Worm (Caenorhabditis elegans) whole organism, early embryonic: ENCODE results near the gene F07A11.4.

ENCODE experiments used
- B0310.2 ChIP-seq: sonication (generic microtip); optimal IDR thresholded peaks from 2 replicates; lab custom pipeline; 2016; ENCODE audit warnings: mild to moderate bottlenecking, missing genetic modification characterization, missing compliant biosample characterization
- aly-1 ChIP-seq: sonication (generic microtip); optimal IDR thresholded peaks from 2 replicates; lab custom pipeline; 2016; ENCODE audit warnings: missing genetic modification characterization, missing compliant biosample characterization
- ama-1 ChIP-seq: fragments of 150-350 bp; optimal IDR thresholded peaks from 2 replicates; lab custom pipeline; 2014
- ceh-36 ChIP-seq: sonication (generic microtip); optimal IDR thresholded peaks from 2 replicates; lab custom pipeline; 2016; ENCODE audit warnings: missing genetic modification characterization, inconsistent platforms, missing compliant biosample characterization
- flt-1 ChIP-seq: fragments of 200-800 bp; sonication (Bioruptor generic); IDR thresholded peaks from 2 replicates; pipeline ENCODE4 v1.3.6; 2022; ENCODE audit warnings: missing genetic modification characterization, missing compliant biosample characterization
- hmg-4 ChIP-seq: fragments of 200-800 bp; sonication (Bioruptor generic); optimal IDR thresholded peaks from 2 replicates; lab custom pipeline; 2018; ENCODE audit warnings: mild to moderate bottlenecking, missing genetic modification characterization, missing compliant biosample characterization
- hnd-1 ChIP-seq: sonication (generic microtip); optimal IDR thresholded peaks from 2 replicates; lab custom pipeline; 2016; ENCODE audit warnings: missing genetic modification characterization, missing compliant biosample characterization
- sea-1 ChIP-seq: fragments of 200-800 bp; sonication (Bioruptor generic); conservative IDR thresholded peaks from 2 replicates; pipeline ENCODE4 v1.3.6; 2022; ENCODE audit warnings: missing genetic modification characterization, missing compliant biosample characterization
- tbx-37 ChIP-seq: fragments of 200-800 bp; sonication (Bioruptor generic); conservative IDR thresholded peaks from 2 replicates; pipeline ENCODE4 v1.3.6; 2022; ENCODE audit warnings: missing genetic modification reagents, missing genetic modification characterization, missing compliant biosample characterization

DNA sequence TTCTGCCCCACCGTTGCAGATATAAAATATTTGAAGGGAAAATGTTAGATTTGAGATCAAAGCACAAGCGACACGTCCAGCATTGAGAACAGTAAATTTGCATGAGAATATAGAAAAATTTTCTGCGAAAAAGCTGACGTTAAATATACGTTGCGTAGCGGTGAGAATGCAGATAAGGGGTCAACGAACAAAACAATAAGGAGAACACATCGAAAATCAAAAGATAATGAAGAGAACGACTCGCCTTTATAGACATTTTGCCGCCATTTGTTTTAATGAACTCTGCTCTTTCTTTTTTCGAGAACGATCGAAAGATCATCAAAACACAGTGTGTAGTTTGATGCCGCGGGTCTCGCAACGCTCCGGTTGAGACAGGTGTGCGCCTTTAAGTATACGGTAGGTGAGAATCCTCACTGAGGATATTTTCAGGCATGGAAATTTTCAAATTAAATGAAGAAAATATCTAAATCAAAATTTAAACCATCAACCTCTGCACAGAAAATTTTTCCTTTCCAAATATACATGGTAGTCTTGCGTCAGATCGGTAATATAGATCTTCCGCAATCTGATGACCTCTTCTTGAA lies 4.6 kb upstream of the F07A11.4 start:
- TF ChIP-seq ama-1 (lab: Kevin White, UChicago) (no peak), hmg-4 (GFP tag; lab: Kevin White, UChicago) (no peak), B0310.2 (no peak), ceh-36 (tag; lab: Kevin White, UChicago) (no peak), flt-1 (GFP tag; lab: Robert Waterston, UW) (no peak), tbx-37 (GFP tag; lab: Robert Waterston, UW) (no peak), sea-1 (no peak), aly-1 (tag; lab: Kevin White, UChicago) (no peak), hnd-1 (tag; lab: Kevin White, UChicago) (no peak)
